Worm (Caenorhabditis elegans): Measurements from ENCODE around the gene Y38C1AA.7.
A peak's percentile ranks its signal among the peaks of the same experiment; 100 is the strongest.

DNA sequence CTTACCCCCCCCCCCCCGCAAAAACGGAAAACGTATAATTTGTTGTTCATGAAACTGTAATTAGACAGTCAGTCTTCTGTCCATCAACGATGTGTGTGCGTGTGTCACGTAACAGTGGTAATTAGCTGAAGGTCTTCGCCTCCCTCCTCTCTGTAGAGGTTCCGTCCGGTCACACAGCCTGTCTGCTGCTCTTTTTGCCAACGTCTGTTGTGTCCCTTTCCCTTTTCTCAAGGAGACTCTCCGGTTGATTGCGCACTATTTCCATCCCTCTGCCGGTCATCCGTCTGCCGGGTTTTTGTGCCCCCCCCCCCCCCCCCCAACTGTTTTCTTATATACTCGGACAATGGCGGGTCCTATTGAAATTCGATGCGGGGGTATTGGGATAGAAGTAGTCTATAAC, 16.9 kb downstream of the Y38C1AA.7 start:
- no peak for TF ChIP-seq ama-1 (optimal IDR thresholded peaks at IDR 0.05)
- TF ChIP-seq hnd-1 (tag; optimal IDR thresholded peaks at IDR 0.05) = no peak
- no peak for TF ChIP-seq aly-1 (tag; optimal IDR thresholded peaks at IDR 0.05)
- TF ChIP-seq B0310.2 (tag; optimal IDR thresholded peaks at IDR 0.05) = peak; percentile 73
- 0 out of 2 replicates have a peak, but pooled peaks have one; percentile 24 for TF ChIP-seq sea-1 (GFP tag; conservative IDR thresholded peaks at IDR 0.05)
- TF ChIP-seq scrt-1 (GFP tag; IDR thresholded peaks at IDR 0.05) = 0 out of 2 replicates have a peak, but pooled peaks have one; percentile 28

All from whole organism, early embryonic.